Fruit fly (Drosophila melanogaster): ENCODE data around the gene CG10947.

CG10947 gene

DNA sequence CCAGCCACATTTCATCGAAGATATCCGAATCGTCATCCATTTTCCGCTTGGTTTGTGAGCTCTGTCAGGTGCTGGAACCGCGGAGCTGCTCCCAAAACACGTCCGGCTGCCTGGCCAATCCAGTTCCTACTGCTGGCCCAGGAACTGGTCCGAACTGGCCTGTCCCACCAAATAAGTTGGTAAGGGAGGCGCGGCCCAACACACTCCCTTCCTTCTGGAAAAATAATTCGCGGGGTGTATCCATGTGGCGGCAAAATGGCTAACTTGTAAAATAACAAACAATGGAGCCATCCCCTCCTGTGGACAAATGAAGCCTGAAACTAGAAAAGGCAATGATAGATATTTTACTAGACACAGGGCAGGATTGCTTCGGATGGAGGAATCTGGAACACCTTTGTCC, 10.0 kb upstream of the CG10947 start, which contains the start of gene CG15130:
Gene CG15130 (minus strand): TSS at position 101 of the 400 bp plus-strand sequence.
- TF ChIP-seq Rel (GFP tag; optimal IDR thresholded peaks at IDR 0.05) (no peak), Rel (tag; optimal IDR thresholded peaks at IDR 0.05) (no peak), CG32264 (GFP tag; optimal IDR thresholded peaks at IDR 0.05) (no peak), Hr83 (GFP tag; optimal IDR thresholded peaks at IDR 0.05; ENCODE audit: poor library complexity, severe bottlenecking) (no peak), sage (GFP tag; optimal IDR thresholded peaks at IDR 0.05) (no peak), brk (GFP tag; optimal IDR thresholded peaks at IDR 0.05) (no peak), ey (GFP tag; optimal IDR thresholded peaks at IDR 0.05) (no peak), fru (GFP tag; optimal IDR thresholded peaks at IDR 0.05) (no peak), Dif (GFP tag; optimal IDR thresholded peaks at IDR 0.05; ENCODE audit: partially characterized antibody) (no peak), tai (GFP tag; optimal IDR thresholded peaks at IDR 0.05) (no peak), rgr (GFP tag; optimal IDR thresholded peaks at IDR 0.05) (no peak), CG9705 (GFP tag; optimal IDR thresholded peaks at IDR 0.05) (no peak), br (GFP tag; optimal IDR thresholded peaks at IDR 0.05) (no peak), sv (GFP tag; optimal IDR thresholded peaks at IDR 0.05) (no peak), foxo (GFP tag; optimal IDR thresholded peaks at IDR 0.05) (no peak), CrebA (GFP tag; optimal IDR thresholded peaks at IDR 0.05; ENCODE audit: borderline replicate concordance) (no peak), Abd-B (GFP tag; optimal IDR thresholded peaks at IDR 0.05) (no peak), N (GFP tag; optimal IDR thresholded peaks at IDR 0.05) (no peak), jim (GFP tag; optimal IDR thresholded peaks at IDR 0.05) (no peak)

DNA sequence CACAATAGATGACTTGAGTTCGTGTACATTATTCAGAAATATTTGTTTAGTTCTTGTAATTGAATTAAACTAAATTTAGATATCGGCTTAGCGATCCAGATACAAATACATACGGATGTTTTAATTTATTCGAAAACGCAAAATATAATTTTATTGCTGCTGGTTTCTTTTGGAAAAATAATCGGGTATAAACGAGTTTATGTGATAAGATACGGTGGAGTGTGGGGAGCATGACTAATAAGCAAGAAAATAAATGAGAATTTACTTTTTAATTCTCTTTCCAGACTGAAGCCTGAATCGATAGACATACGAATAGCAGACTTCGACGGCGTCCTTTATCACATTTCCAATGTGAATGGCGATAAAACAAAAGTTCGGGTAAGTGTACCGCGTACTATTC, 5.4 kb upstream of the CG10947 start:
- TF ChIP-seq usp (GFP tag; optimal IDR thresholded peaks at IDR 0.05): no peak
- no peak for TF ChIP-seq OdsH (GFP tag; optimal IDR thresholded peaks at IDR 0.05)
- no peak for TF ChIP-seq Sp1 (GFP tag; optimal IDR thresholded peaks at IDR 0.05)
- no peak for TF ChIP-seq dmrt93B (GFP tag; optimal IDR thresholded peaks at IDR 0.05)
- TF ChIP-seq sv (GFP tag; optimal IDR thresholded peaks at IDR 0.05): no peak
- no peak for TF ChIP-seq dsf (GFP tag; optimal IDR thresholded peaks at IDR 0.05; ENCODE audit: borderline replicate concordance)
- no peak for TF ChIP-seq HLH106 (tag; optimal IDR thresholded peaks at IDR 0.05)
- TF ChIP-seq br (GFP tag; optimal IDR thresholded peaks at IDR 0.05): no peak
- TF ChIP-seq pan (optimal IDR thresholded peaks at IDR 0.05): no peak

DNA sequence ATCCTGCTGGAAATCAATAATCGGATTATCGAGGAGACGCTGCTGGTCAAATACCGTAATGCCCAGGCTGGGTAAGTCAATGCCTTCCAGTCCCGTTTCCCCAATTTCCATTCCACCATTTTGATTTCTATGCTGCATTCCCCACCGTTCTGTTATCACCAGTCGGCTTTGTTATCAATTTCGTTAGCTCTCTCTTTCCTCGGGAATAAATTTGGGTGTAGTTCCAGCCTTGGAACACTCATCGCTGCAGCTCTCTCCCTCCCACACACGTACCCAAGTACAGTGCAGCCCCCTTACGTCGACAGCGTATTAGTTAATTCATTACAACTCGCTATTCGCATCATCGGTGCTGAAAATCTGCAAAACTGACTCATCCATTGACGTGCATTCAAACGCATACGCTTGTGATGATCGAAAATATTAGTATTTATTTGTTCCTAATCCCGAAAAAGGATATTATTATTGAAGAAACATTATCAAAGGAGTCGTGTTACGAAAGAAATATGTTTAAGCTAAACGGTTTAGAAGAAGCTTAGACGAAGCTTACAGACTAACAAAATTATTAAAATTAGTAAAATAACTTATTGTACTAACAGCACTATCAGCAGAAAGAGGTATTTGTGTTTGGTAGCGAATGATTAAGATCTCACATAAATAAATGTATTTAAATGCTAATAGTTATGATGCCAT, 3.1 kb upstream of the CG10947 start:
- peak; percentile 7 for TF ChIP-seq woc (GFP tag; optimal IDR thresholded peaks at IDR 0.05)
- no peak for TF ChIP-seq Myc (optimal IDR thresholded peaks at IDR 0.05)
- peak; percentile 46 for TF ChIP-seq fru (GFP tag; optimal IDR thresholded peaks at IDR 0.05)
- TF ChIP-seq rgr (GFP tag; optimal IDR thresholded peaks at IDR 0.05): no peak
- peak; percentile 65 for TF ChIP-seq psq (GFP tag; optimal IDR thresholded peaks at IDR 0.05)
- TF ChIP-seq usp (GFP tag; optimal IDR thresholded peaks at IDR 0.05): no peak
- TF ChIP-seq Rel (GFP tag; optimal IDR thresholded peaks at IDR 0.05): no peak
- TF ChIP-seq Rel (tag; optimal IDR thresholded peaks at IDR 0.05): no peak
- TF ChIP-seq dl (GFP tag; optimal IDR thresholded peaks at IDR 0.05; ENCODE audit: insufficient read depth in 1 of 2, partially characterized antibody in 2 of 2): no peak
- peak; percentile 12 for TF ChIP-seq h (GFP tag; optimal IDR thresholded peaks at IDR 0.05)
- TF ChIP-seq Sp1 (GFP tag; optimal IDR thresholded peaks at IDR 0.05): no peak
- TF ChIP-seq GATAd (GFP tag; optimal IDR thresholded peaks at IDR 0.05): peak; percentile 86
- no peak for TF ChIP-seq CG32264 (GFP tag; optimal IDR thresholded peaks at IDR 0.05)
- no peak for TF ChIP-seq Vsx2 (GFP tag; optimal IDR thresholded peaks at IDR 0.05; ENCODE audit: partially characterized antibody)
- no peak for TF ChIP-seq Hr83 (GFP tag; optimal IDR thresholded peaks at IDR 0.05; ENCODE audit: poor library complexity, severe bottlenecking)
- TF ChIP-seq HLH106 (tag; optimal IDR thresholded peaks at IDR 0.05): peak; percentile 33
- no peak for TF ChIP-seq br (GFP tag; optimal IDR thresholded peaks at IDR 0.05)
- TF ChIP-seq foxo (GFP tag; optimal IDR thresholded peaks at IDR 0.05): peak in 1 of 2 experiments; percentile 38
- no peak for TF ChIP-seq Jra (GFP tag; optimal IDR thresholded peaks at IDR 0.05)
- TF ChIP-seq CG9705 (GFP tag; optimal IDR thresholded peaks at IDR 0.05): no peak
- peak; percentile 23 for TF ChIP-seq ey (GFP tag; optimal IDR thresholded peaks at IDR 0.05)
- peak; percentile 16 for TF ChIP-seq brk (GFP tag; optimal IDR thresholded peaks at IDR 0.05)
- no peak for TF ChIP-seq CrebA (GFP tag; optimal IDR thresholded peaks at IDR 0.05; ENCODE audit: borderline replicate concordance)
- no peak for TF ChIP-seq Dif (GFP tag; optimal IDR thresholded peaks at IDR 0.05; ENCODE audit: partially characterized antibody)
- peak; percentile 18 for TF ChIP-seq sage (GFP tag; optimal IDR thresholded peaks at IDR 0.05)
- TF ChIP-seq dmrt93B (GFP tag; optimal IDR thresholded peaks at IDR 0.05): no peak
- peak; percentile 18 for TF ChIP-seq Hnf4 (GFP tag; optimal IDR thresholded peaks at IDR 0.05)
